Worm (Caenorhabditis elegans) whole organism, L3 larva: ENCODE data around the gene mig-2.

Experiments used
- aly-2 ChIP-seq: fragments of 150-350 bp; optimal IDR thresholded peaks from 2 replicates; lab custom pipeline; 2014; ENCODE audit warnings: missing biosample characterization, missing genetic modification characterization
- ceh-82 ChIP-seq: fragments of 150-350 bp; optimal IDR thresholded peaks from 2 replicates; lab custom pipeline; 2014; ENCODE audit warnings: missing biosample characterization, missing genetic modification characterization
- egl-27 ChIP-seq: sonication (generic microtip); optimal IDR thresholded peaks from 4 replicates; lab custom pipeline; 2017; ENCODE audit warnings: missing biosample characterization, missing genetic modification reagents, missing genetic modification characterization
- nhr-23 ChIP-seq: fragments of 150-350 bp; optimal IDR thresholded peaks from 2 replicates; lab custom pipeline; 2014; ENCODE audit warnings: missing biosample characterization, missing genetic modification reagents, missing genetic modification characterization
- skn-1 ChIP-seq: fragments of 150-350 bp; optimal IDR thresholded peaks from 2 replicates; lab custom pipeline; 2014; ENCODE audit warnings: missing biosample characterization, missing genetic modification characterization
- unc-39 ChIP-seq: sonication (generic microtip); optimal IDR thresholded peaks from 4 replicates; lab custom pipeline; 2017; ENCODE audit warnings: missing biosample characterization, missing genetic modification characterization

DNA sequence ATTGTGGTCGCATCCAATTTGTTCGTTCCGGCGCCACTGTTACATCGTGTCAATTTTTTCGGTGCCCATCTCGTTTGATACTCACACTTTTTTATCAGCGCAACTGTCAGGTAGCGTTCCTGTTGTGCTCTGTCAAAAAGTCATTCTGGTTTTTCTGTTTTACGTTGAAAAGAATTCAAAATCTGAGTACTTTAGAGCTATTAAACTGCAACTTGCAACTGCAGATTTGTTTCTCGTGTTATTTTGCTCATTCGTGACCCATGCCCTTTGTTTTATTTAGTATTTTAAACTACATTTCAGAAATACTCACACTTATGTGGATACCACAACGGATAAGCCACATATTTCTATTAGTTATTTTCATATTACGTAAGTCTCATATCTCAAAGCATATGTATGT is 12.2 kb downstream of the mig-2 start, which contains the start of gene lev-8:
- TF ChIP-seq skn-1 (tag; lab: Kevin White, UChicago) (no peak), egl-27 (no peak), aly-2 (tag; lab: Kevin White, UChicago) (no peak), ceh-82 (no peak), unc-39 (no peak), nhr-23 (tag; lab: Kevin White, UChicago) (no peak)
